Worm (Caenorhabditis elegans): ENCODE measurements around the gene nhr-31.

- TF ChIP-seq sea-1 (GFP tag; conservative IDR thresholded peaks at IDR 0.05) (no peak), ceh-13 (GFP tag; optimal IDR thresholded peaks at IDR 0.05) (no peak), ama-1 (optimal IDR thresholded peaks at IDR 0.05) (no peak), hnd-1 (tag; optimal IDR thresholded peaks at IDR 0.05) (no peak), scrt-1 (GFP tag; IDR thresholded peaks at IDR 0.05) (no peak), flt-1 (GFP tag; IDR thresholded peaks at IDR 0.05) (no peak), F13C5.2 (tag; optimal IDR thresholded peaks at IDR 0.05) (no peak), ceh-36 (tag; optimal IDR thresholded peaks at IDR 0.05) (no peak), tra-4 (tag; optimal IDR thresholded peaks at IDR 0.05) (no peak)
Measured at ce11 chrIV:7977452-7977940, 51.8 kb downstream of the nhr-31 start, which contains the start of gene ora-1.
